Worm (Caenorhabditis elegans) whole organism, mixed stage, embryonic: ENCODE results near the gene K09F6.13.
A peak's percentile ranks its signal among the peaks of the same experiment; 100 is the strongest.
"Not testable (repeated sequence)": the region's sequence is repeated elsewhere in the genome, so short reads cannot be mapped to it uniquely, and the experiment has no call there.

Experiments
- M03D4.4 ChIP-seq: sonication (generic microtip); optimal IDR thresholded peaks from 2 replicates; lab custom pipeline; 2017; ENCODE audit warnings: mild to moderate bottlenecking, missing genetic modification characterization, missing compliant biosample characterization
- bed-3 ChIP-seq: fragments of 200-800 bp; sonication (Bioruptor generic); optimal IDR thresholded peaks from 3 replicates; lab custom pipeline; 2018; ENCODE audit warnings: mild to moderate bottlenecking, missing genetic modification characterization, moderate library complexity, missing compliant biosample characterization
- ceh-39 ChIP-seq: fragments of 150-350 bp; optimal IDR thresholded peaks from 2 replicates; lab custom pipeline; 2014; ENCODE audit warnings: missing biosample characterization, missing genetic modification characterization
- ceh-43 ChIP-seq: fragments of 200-800 bp; sonication (Bioruptor generic); optimal IDR thresholded peaks from 2 replicates; lab custom pipeline; 2018; ENCODE audit warnings: mild to moderate bottlenecking, missing genetic modification characterization, moderate library complexity, missing compliant biosample characterization
- ces-1 ChIP-seq: fragments of 150-350 bp; optimal IDR thresholded peaks from 2 replicates; lab custom pipeline; 2014; ENCODE audit warnings: missing biosample characterization, missing genetic modification reagents, missing genetic modification characterization
- cnd-1 ChIP-seq: fragments of 200-800 bp; sonication (Bioruptor generic); optimal IDR thresholded peaks from 2 replicates; lab custom pipeline; 2018; ENCODE audit warnings: mild to moderate bottlenecking, missing genetic modification characterization, missing compliant biosample characterization
- drap-1 ChIP-seq: fragments of 200-800 bp; sonication (Bioruptor generic); optimal IDR thresholded peaks from 3 replicates; lab custom pipeline; 2018; ENCODE audit warnings: mild to moderate bottlenecking, missing genetic modification characterization, missing compliant biosample characterization
- flh-1 ChIP-seq: fragments of 200-800 bp; sonication (Bioruptor generic); optimal IDR thresholded peaks from 2 replicates; lab custom pipeline; 2018; ENCODE audit warnings: mild to moderate bottlenecking, missing genetic modification characterization, moderate library complexity, missing compliant biosample characterization
- ham-2 ChIP-seq: fragments of 200-800 bp; sonication (Bioruptor generic); optimal IDR thresholded peaks from 2 replicates; lab custom pipeline; 2018; ENCODE audit warnings: mild to moderate bottlenecking, missing genetic modification characterization, missing compliant biosample characterization
- hlh-1 ChIP-seq: fragments of 150-350 bp; optimal IDR thresholded peaks from 2 replicates; lab custom pipeline; 2014; ENCODE audit warnings: missing biosample characterization, missing genetic modification reagents, missing genetic modification characterization
- lin-32 ChIP-seq: fragments of 200-800 bp; sonication (Bioruptor generic); optimal IDR thresholded peaks from 2 replicates; lab custom pipeline; 2018; ENCODE audit warnings: mild to moderate bottlenecking, missing genetic modification characterization, missing compliant biosample characterization
- lsy-2 ChIP-seq: fragments of 150-350 bp; optimal IDR thresholded peaks from 2 replicates; lab custom pipeline; 2014; ENCODE audit warnings: missing biosample characterization, missing genetic modification characterization
- mab-5 ChIP-seq: fragments of 150-350 bp; optimal IDR thresholded peaks from 2 replicates; lab custom pipeline; 2014; ENCODE audit warnings: missing biosample characterization, missing genetic modification characterization
- mep-1 ChIP-seq: fragments of 150-350 bp; optimal IDR thresholded peaks from 2 replicates; lab custom pipeline; 2017; ENCODE audit warnings: missing biosample characterization, missing genetic modification reagents, missing genetic modification characterization, inconsistent platforms
- mls-2 ChIP-seq: sonication (generic microtip); optimal IDR thresholded peaks from 2 replicates; lab custom pipeline; 2016; ENCODE audit warnings: mild to moderate bottlenecking, missing genetic modification characterization, moderate library complexity, missing compliant biosample characterization
- nhr-12 ChIP-seq: fragments of 150-350 bp; optimal IDR thresholded peaks from 2 replicates; lab custom pipeline; 2014; ENCODE audit warnings: missing biosample characterization, missing genetic modification characterization
- nhr-2 ChIP-seq: fragments of 150-350 bp; optimal IDR thresholded peaks from 2 replicates; lab custom pipeline; 2014; ENCODE audit warnings: missing biosample characterization, missing genetic modification characterization
- nhr-237 ChIP-seq: fragments of 150-350 bp; optimal IDR thresholded peaks from 2 replicates; lab custom pipeline; 2014; ENCODE audit warnings: missing biosample characterization, missing genetic modification characterization
- nhr-28 ChIP-seq: fragments of 150-350 bp; optimal IDR thresholded peaks from 2 replicates; lab custom pipeline; 2014; ENCODE audit warnings: missing biosample characterization, missing genetic modification characterization
- pha-4 ChIP-seq: fragments of 150-350 bp; optimal IDR thresholded peaks from 2 replicates; lab custom pipeline; 2018; ENCODE audit warnings: missing biosample characterization, missing genetic modification reagents, missing genetic modification characterization
- sem-2 ChIP-seq: fragments of 200-800 bp; sonication (Bioruptor generic); optimal IDR thresholded peaks from 2 replicates; lab custom pipeline; 2018; ENCODE audit warnings: mild to moderate bottlenecking, missing genetic modification characterization, missing compliant biosample characterization
- snpc-4 ChIP-seq: fragments of 150-350 bp; optimal IDR thresholded peaks from 2 replicates; lab custom pipeline; 2014; ENCODE audit warnings: missing biosample characterization, missing genetic modification characterization
- sptf-1 ChIP-seq: sonication (generic microtip); optimal IDR thresholded peaks from 2 replicates; lab custom pipeline; 2017; ENCODE audit warnings: mild to moderate bottlenecking, missing genetic modification characterization, moderate library complexity, missing compliant biosample characterization
- tbx-8 ChIP-seq: fragments of 200-800 bp; sonication (Bioruptor generic); optimal IDR thresholded peaks from 2 replicates; lab custom pipeline; 2018; ENCODE audit warnings: mild to moderate bottlenecking, missing genetic modification characterization, moderate library complexity, missing compliant biosample characterization
- unc-120 ChIP-seq: sonication (generic microtip); optimal IDR thresholded peaks from 2 replicates; lab custom pipeline; 2017; ENCODE audit warnings: missing genetic modification characterization, missing compliant biosample characterization; ENCODE audit not compliant: poor library complexity, severe bottlenecking
- unc-39 ChIP-seq: fragments of 150-350 bp; optimal IDR thresholded peaks from 2 replicates; lab custom pipeline; 2014; ENCODE audit warnings: missing biosample characterization, missing genetic modification characterization
- unc-62 ChIP-seq: fragments of 150-350 bp; optimal IDR thresholded peaks from 2 replicates; lab custom pipeline; 2014; ENCODE audit warnings: missing biosample characterization, missing genetic modification reagents, missing genetic modification characterization
- zip-8 ChIP-seq: fragments of 150-350 bp; optimal IDR thresholded peaks from 2 replicates; lab custom pipeline; 2014; ENCODE audit warnings: missing biosample characterization, missing genetic modification characterization

Gene K09F6.13

ce11 chrII:2277418-2277817 is 11.5 kb upstream of the K09F6.13 start, which contains the start of gene K09F6.15:
TSS of gene K09F6.15 (minus strand) at chrII:2277518.
- TF ChIP-seq ceh-39 (tag; lab: Kevin White, UChicago) (no peak), flh-1 (no peak), unc-62 (no peak), drap-1 (GFP tag; lab: Kevin White, UChicago) (no peak), hlh-1 (tag; lab: Kevin White, UChicago) (no peak), M03D4.4 (tag; lab: Kevin White, UChicago) (no peak), tbx-8 (GFP tag; lab: Kevin White, UChicago) (no peak), sem-2 (GFP tag; lab: Kevin White, UChicago) (no peak), ces-1 (GFP tag; lab: Kevin White, UChicago) (no peak), lsy-2 (tag; lab: Kevin White, UChicago) (no peak), pha-4 (tag; lab: Kevin White, UChicago) (no peak), nhr-12 (no peak)

- TF ChIP-seq ceh-39 (tag; lab: Kevin White, UChicago): no peak
- TF ChIP-seq nhr-237 (tag; lab: Kevin White, UChicago): no peak
- TF ChIP-seq flh-1: no peak
- TF ChIP-seq unc-62: no peak
- no peak for TF ChIP-seq tbx-8 (GFP tag; lab: Kevin White, UChicago)
- TF ChIP-seq nhr-12: no peak
- no peak for TF ChIP-seq lsy-2 (tag; lab: Kevin White, UChicago)
- no peak for TF ChIP-seq drap-1 (GFP tag; lab: Kevin White, UChicago)
Measured at ce11 chrII:2279263-2279662, 9.7 kb upstream of the K09F6.13 start, which contains the start of gene K09F6.6. TSS of gene K09F6.6 (minus strand) at chrII:2279305.

DNA sequence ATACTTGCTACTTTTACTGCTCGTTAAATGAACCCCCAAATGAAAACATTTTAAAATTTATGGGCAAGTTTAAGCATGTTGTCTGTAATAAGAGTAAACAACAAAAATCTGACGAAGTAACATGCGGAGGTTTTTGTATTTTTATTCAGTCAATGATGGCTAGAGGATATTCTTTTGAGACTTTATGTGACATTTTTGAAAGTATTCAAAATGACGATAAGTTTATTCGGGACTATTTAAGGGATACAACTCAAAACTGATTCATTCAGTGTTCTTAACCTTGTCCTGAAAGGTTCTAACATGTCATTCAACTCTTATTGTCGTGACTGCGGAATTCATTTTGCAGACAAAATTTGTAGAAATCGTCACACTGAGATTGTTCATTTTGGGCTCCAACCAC is 9.1 kb upstream of the K09F6.13 start, which contains the start of gene K09F6.11:
K09F6.11 (plus strand) TSS at position 301 of the 400 bp plus-strand sequence.
- TF ChIP-seq nhr-2 (tag; lab: Kevin White, UChicago) (no peak), hlh-1 (tag; lab: Kevin White, UChicago) (no peak), zip-8 (tag; lab: Kevin White, UChicago) (no peak), ham-2 (GFP tag; lab: Kevin White, UChicago) (no peak), nhr-12 (no peak), mab-5 (no peak), cnd-1 (tag; lab: Kevin White, UChicago) (no peak), mep-1 (no peak), lin-32 (GFP tag; lab: Kevin White, UChicago) (no peak), snpc-4 (tag; lab: Kevin White, UChicago) (no peak), nhr-28 (tag; lab: Kevin White, UChicago) (no peak), unc-62 (no peak)

ce11 chrII:2282599-2282998 is 6.3 kb upstream of the K09F6.13 start, which contains the start of gene K09F6.9:
TSS of gene K09F6.9 (minus strand) at chrII:2282699.
- TF ChIP-seq zip-8 (tag; lab: Kevin White, UChicago); nhr-12; ham-2 (GFP tag; lab: Kevin White, UChicago): not testable (repeated sequence)

DNA sequence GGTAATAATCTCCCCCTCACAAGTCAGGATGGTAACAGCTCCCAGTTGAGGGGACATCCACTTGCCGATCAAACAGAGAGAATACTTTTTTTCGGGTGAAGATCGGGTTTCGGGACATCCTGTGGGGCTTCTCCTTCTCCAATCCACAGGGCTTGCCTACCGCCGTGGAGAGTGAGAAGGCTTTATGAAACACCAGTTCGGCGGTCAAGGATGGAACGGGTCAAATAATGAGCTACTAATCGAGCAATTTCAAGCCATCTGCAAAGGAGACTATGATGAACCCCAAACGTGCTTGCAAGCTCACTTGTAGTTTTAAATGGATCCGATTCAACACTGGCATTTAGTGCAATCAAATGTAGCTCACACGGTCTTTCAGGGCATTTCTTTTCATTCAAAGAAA is 4.2 kb upstream of the K09F6.13 start:
- TF ChIP-seq nhr-237 (tag; lab: Kevin White, UChicago) (no peak), mls-2 (no peak), sem-2 (GFP tag; lab: Kevin White, UChicago) (no peak), unc-62 (no peak), tbx-8 (GFP tag; lab: Kevin White, UChicago) (no peak), cnd-1 (tag; lab: Kevin White, UChicago) (no peak), ceh-39 (tag; lab: Kevin White, UChicago) (no peak), mep-1 (no peak), unc-39 (tag; lab: Kevin White, UChicago) (no peak), nhr-28 (tag; lab: Kevin White, UChicago) (no peak), sptf-1 (tag; lab: Kevin White, UChicago) (no peak), M03D4.4 (tag; lab: Kevin White, UChicago) (no peak), drap-1 (GFP tag; lab: Kevin White, UChicago) (no peak), ces-1 (GFP tag; lab: Kevin White, UChicago) (no peak), ceh-43 (no peak), bed-3 (no peak), pha-4 (tag; lab: Kevin White, UChicago) (no peak), unc-120 (tag; lab: Kevin White, UChicago) (no peak)

- TF ChIP-seq lin-32 (GFP tag; lab: Kevin White, UChicago) (peak; percentile 19), unc-39 (tag; lab: Kevin White, UChicago) (no peak)
Measured at ce11 chrII:2289441-2289840, 527 bp downstream of the K09F6.13 start.
